Fruit fly (Drosophila melanogaster) whole organism, embryonic: Measurements from ENCODE around the gene spdo.
A peak's percentile ranks its signal among the peaks of the same experiment; 100 is the strongest.

Experiments used
- Atf6 ChIP-seq: fragments of 200-800 bp; sonication (Bioruptor generic); IDR thresholded peaks from 2 replicates; pipeline ENCODE4 v1.3.6; 2022; ENCODE audit warnings: missing biosample characterization, missing genetic modification characterization
- CG11696 ChIP-seq: fragments of 200-800 bp; sonication (Bioruptor generic); IDR thresholded peaks from 2 replicates; pipeline ENCODE4 v1.3.6; 2022; ENCODE audit warnings: missing biosample characterization, missing genetic modification characterization
- CG1233 ChIP-seq: fragments of 200-800 bp; sonication (Bioruptor generic); optimal IDR thresholded peaks from 4 replicates; lab custom pipeline; 2018; ENCODE audit warnings: missing biosample characterization, mild to moderate bottlenecking, missing genetic modification characterization
- CG12744 ChIP-seq: fragments of 200-800 bp; sonication (Bioruptor generic); optimal IDR thresholded peaks from 2 replicates; lab custom pipeline; 2016; ENCODE audit warnings: missing biosample characterization, missing genetic modification characterization
- CG12942 ChIP-seq: fragments of 200-800 bp; sonication (Bioruptor generic); optimal IDR thresholded peaks from 3 replicates; lab custom pipeline; 2016; ENCODE audit warnings: missing biosample characterization, missing genetic modification characterization
- CG13894 ChIP-seq: fragments of 200-800 bp; sonication (Bioruptor generic); optimal IDR thresholded peaks from 3 replicates; lab custom pipeline; 2018; ENCODE audit warnings: missing biosample characterization, mild to moderate bottlenecking, missing genetic modification characterization, moderate library complexity
- CG14860 ChIP-seq: fragments of 200-800 bp; sonication (Bioruptor generic); IDR thresholded peaks from 3 replicates; pipeline ENCODE4 v1.3.6; 2022; ENCODE audit warnings: missing biosample characterization, missing genetic modification characterization; ENCODE audit not compliant: partially characterized antibody
- CG14965 ChIP-seq: fragments of 200-800 bp; sonication (Bioruptor generic); optimal IDR thresholded peaks from 2 replicates; lab custom pipeline; 2016; ENCODE audit warnings: missing biosample characterization, missing genetic modification characterization, borderline replicate concordance
- CG15073 ChIP-seq: fragments of 200-800 bp; sonication (Bioruptor generic); optimal IDR thresholded peaks from 2 replicates; lab custom pipeline; 2016; ENCODE audit warnings: missing biosample characterization, missing genetic modification characterization
- CG17186 ChIP-seq: fragments of 200-800 bp; sonication (Bioruptor generic); optimal IDR thresholded peaks from 3 replicates; lab custom pipeline; 2017; ENCODE audit warnings: missing biosample characterization, missing genetic modification reagents, missing genetic modification characterization
- CG3065 ChIP-seq: fragments of 200-800 bp; sonication (Bioruptor generic); optimal IDR thresholded peaks from 2 replicates; lab custom pipeline; 2016; ENCODE audit warnings: missing biosample characterization, missing genetic modification characterization
- CG4282 ChIP-seq: fragments of 200-800 bp; sonication (Bioruptor generic); optimal IDR thresholded peaks from 2 replicates; lab custom pipeline; 2016; ENCODE audit warnings: missing biosample characterization, missing genetic modification characterization
- CG4424 ChIP-seq: fragments of 200-800 bp; sonication (Bioruptor generic); optimal IDR thresholded peaks from 3 replicates; lab custom pipeline; 2016; ENCODE audit warnings: missing biosample characterization, missing genetic modification characterization
- CG4820 ChIP-seq: fragments of 200-800 bp; sonication (Bioruptor generic); optimal IDR thresholded peaks from 3 replicates; lab custom pipeline; 2016; ENCODE audit warnings: missing biosample characterization, missing genetic modification characterization
- CG6854 ChIP-seq: fragments of 200-800 bp; sonication (Bioruptor generic); optimal IDR thresholded peaks from 3 replicates; lab custom pipeline; 2017; ENCODE audit warnings: missing biosample characterization, mild to moderate bottlenecking, missing genetic modification characterization
- CG7987 ChIP-seq: fragments of 200-800 bp; sonication (Bioruptor generic); optimal IDR thresholded peaks from 2 replicates; lab custom pipeline; 2018; ENCODE audit warnings: missing biosample characterization, mild to moderate bottlenecking, missing genetic modification characterization, moderate library complexity
- CG8290 ChIP-seq, 3 experiments: fragments of 200-800 bp; sonication (Bioruptor generic); optimal IDR thresholded peaks; 2 replicates each; lab custom pipeline; 2016 to 2019; ENCODE audit warnings: missing biosample characterization in 3 of 3, missing genetic modification characterization in 3 of 3, mild to moderate bottlenecking in 2 of 3, moderate library complexity in 1 of 3
- CG8478 ChIP-seq: fragments of >200 bp; optimal IDR thresholded peaks from 2 replicates; lab custom pipeline; 2018
- CTCF ChIP-seq: fragments of 200-800 bp; sonication (Bioruptor generic); optimal IDR thresholded peaks from 2 replicates; lab custom pipeline; 2017; ENCODE audit warnings: missing biosample characterization, mild to moderate bottlenecking, missing genetic modification characterization, moderate library complexity
- CrebB ChIP-seq: fragments of 200-800 bp; sonication (Bioruptor generic); optimal IDR thresholded peaks from 3 replicates; lab custom pipeline; 2018; ENCODE audit warnings: missing biosample characterization, mild to moderate bottlenecking, missing genetic modification characterization
- Dll ChIP-seq: fragments of 200-800 bp; sonication (Bioruptor generic); IDR thresholded peaks from 4 replicates; pipeline ENCODE4 v1.3.6; 2022; ENCODE audit warnings: missing biosample characterization, missing genetic modification characterization; ENCODE audit not compliant: partially characterized antibody
- E2f1 ChIP-seq: fragments of 200-800 bp; sonication (Bioruptor generic); IDR thresholded peaks from 2 replicates; pipeline ENCODE4 v1.3.6; 2022; ENCODE audit warnings: missing biosample characterization, missing genetic modification characterization
- Fer3 ChIP-seq: fragments of 200-800 bp; sonication (Bioruptor generic); optimal IDR thresholded peaks from 2 replicates; lab custom pipeline; 2018; ENCODE audit warnings: missing biosample characterization, mild to moderate bottlenecking, missing genetic modification characterization, moderate library complexity
- HLHmδ ChIP-seq: fragments of 200-800 bp; sonication (Bioruptor generic); optimal IDR thresholded peaks from 2 replicates; lab custom pipeline; 2018; ENCODE audit warnings: missing biosample characterization, mild to moderate bottlenecking, missing genetic modification characterization, moderate library complexity
- Hr3 ChIP-seq: fragments of 200-800 bp; sonication (Bioruptor generic); optimal IDR thresholded peaks from 3 replicates; lab custom pipeline; 2016; ENCODE audit warnings: missing biosample characterization, missing genetic modification characterization
- Max ChIP-seq: fragments of 200-800 bp; sonication (Bioruptor generic); optimal IDR thresholded peaks from 2 replicates; lab custom pipeline; 2016; ENCODE audit warnings: missing biosample characterization, mild to moderate bottlenecking, missing genetic modification characterization
- Med ChIP-seq: fragments of 200-800 bp; sonication (Bioruptor generic); peaks from one replicate; lab custom pipeline; 2016; ENCODE audit warnings: missing biosample characterization, missing genetic modification characterization, mild to moderate bottlenecking, inconsistent platforms, moderate library complexity
- NFAT ChIP-seq: fragments of 200-800 bp; sonication (Bioruptor generic); IDR thresholded peaks from 2 replicates; pipeline ENCODE4 v1.3.6; 2022; ENCODE audit warnings: missing biosample characterization, missing genetic modification characterization
- Nf-YA ChIP-seq: fragments of 200-800 bp; sonication (Bioruptor generic); IDR thresholded peaks from 2 replicates; pipeline ENCODE4 v1.3.6; 2022; ENCODE audit warnings: missing biosample characterization, missing genetic modification characterization
- Six4 ChIP-seq: fragments of 200-800 bp; sonication (Bioruptor generic); optimal IDR thresholded peaks from 2 replicates; lab custom pipeline; 2016; ENCODE audit warnings: missing biosample characterization, missing genetic modification characterization
- Spps ChIP-seq: fragments of 200-800 bp; sonication (Bioruptor generic); optimal IDR thresholded peaks from 2 replicates; lab custom pipeline; 2018; ENCODE audit warnings: missing biosample characterization, mild to moderate bottlenecking, missing genetic modification characterization
- TFAM ChIP-seq: fragments of 200-800 bp; sonication (Bioruptor generic); optimal IDR thresholded peaks from 2 replicates; lab custom pipeline; 2017; ENCODE audit warnings: missing biosample characterization, missing genetic modification characterization, inconsistent platforms
- corto ChIP-seq: fragments of 200-800 bp; sonication (Bioruptor generic); optimal IDR thresholded peaks from 2 replicates; lab custom pipeline; 2016; ENCODE audit warnings: missing biosample characterization, mild to moderate bottlenecking, missing genetic modification characterization, moderate library complexity
- dan ChIP-seq: fragments of 200-800 bp; sonication (Bioruptor generic); IDR thresholded peaks from 2 replicates; pipeline ENCODE4 v1.3.6; 2022; ENCODE audit warnings: missing biosample characterization, missing genetic modification characterization
- exex ChIP-seq: fragments of 200-800 bp; sonication (Bioruptor generic); optimal IDR thresholded peaks from 4 replicates; lab custom pipeline; 2018; ENCODE audit warnings: missing biosample characterization, mild to moderate bottlenecking, missing genetic modification characterization, moderate library complexity
- hb ChIP-seq: fragments of 200-800 bp; sonication (Bioruptor generic); IDR thresholded peaks from 3 replicates; pipeline ENCODE4 v1.3.6; 2022; ENCODE audit warnings: missing biosample characterization, missing genetic modification characterization; ENCODE audit not compliant: partially characterized antibody
- hkb ChIP-seq, 2 experiments: fragments of 200-800 bp in 1 of 2; fragments of >200 bp in 1 of 2; sonication (Bioruptor generic) in 1 of 2; IDR thresholded peaks in 1 of 2; optimal IDR thresholded peaks in 1 of 2; 2 replicates each; pipeline versions ENCODE4 v1.3.6 to Lab custom; 2017 to 2022; ENCODE audit warnings: missing biosample characterization in 1 of 2, missing genetic modification characterization in 1 of 2
- lbe ChIP-seq: fragments of 200-800 bp; sonication (Bioruptor generic); optimal IDR thresholded peaks from 2 replicates; lab custom pipeline; 2016; ENCODE audit warnings: missing biosample characterization, mild to moderate bottlenecking, missing genetic modification characterization
- maf-S ChIP-seq: fragments of 200-800 bp; sonication (Bioruptor generic); optimal IDR thresholded peaks from 2 replicates; lab custom pipeline; 2016; ENCODE audit warnings: missing biosample characterization, missing genetic modification characterization
- org-1 ChIP-seq: fragments of 200-800 bp; sonication (Bioruptor generic); optimal IDR thresholded peaks from 2 replicates; lab custom pipeline; 2017; ENCODE audit warnings: missing biosample characterization, missing genetic modification characterization
- pho ChIP-seq: fragments of 200-800 bp; sonication (Bioruptor generic); optimal IDR thresholded peaks from 2 replicates; lab custom pipeline; 2016; ENCODE audit warnings: missing biosample characterization, missing genetic modification characterization
- ranshi ChIP-seq: fragments of 200-800 bp; sonication (Bioruptor generic); IDR thresholded peaks from 2 replicates; pipeline ENCODE4 v1.3.6; 2022; ENCODE audit warnings: missing biosample characterization, missing genetic modification characterization
- salm ChIP-seq: fragments of 200-800 bp; sonication (Bioruptor generic); optimal IDR thresholded peaks from 2 replicates; lab custom pipeline; 2018; ENCODE audit warnings: missing biosample characterization, mild to moderate bottlenecking, missing genetic modification characterization
- slbo ChIP-seq: fragments of 200-800 bp; sonication (Bioruptor generic); IDR thresholded peaks from 2 replicates; pipeline ENCODE4 v1.3.6; 2022; ENCODE audit warnings: missing biosample characterization, missing genetic modification characterization
- sob ChIP-seq: fragments of 200-800 bp; sonication (Bioruptor generic); IDR thresholded peaks from 2 replicates; pipeline ENCODE4 v1.3.6; 2022; ENCODE audit warnings: missing biosample characterization, missing genetic modification characterization
- tap ChIP-seq: fragments of 200-800 bp; optimal IDR thresholded peaks from 3 replicates; lab custom pipeline; 2019; ENCODE audit warnings: missing biosample characterization, mild to moderate bottlenecking, missing genetic modification characterization, moderate library complexity
- tin ChIP-seq: fragments of 200-800 bp; sonication (Bioruptor generic); optimal IDR thresholded peaks from 3 replicates; lab custom pipeline; 2016; ENCODE audit warnings: missing biosample characterization, missing genetic modification characterization
- toy ChIP-seq: fragments of 200-800 bp; sonication (Bioruptor generic); IDR thresholded peaks from 2 replicates; pipeline ENCODE4 v1.3.6; 2022; ENCODE audit warnings: missing biosample characterization, missing genetic modification characterization
- unc-4 ChIP-seq: fragments of 200-800 bp; sonication (Bioruptor generic); IDR thresholded peaks from 2 replicates; pipeline ENCODE4 v1.3.6; 2022; ENCODE audit warnings: missing biosample characterization, missing genetic modification characterization; ENCODE audit not compliant: partially characterized antibody
- vfl ChIP-seq: fragments of 200-800 bp; sonication (Bioruptor generic); optimal IDR thresholded peaks from 2 replicates; lab custom pipeline; 2016; ENCODE audit warnings: missing biosample characterization, missing genetic modification characterization
- zen2 ChIP-seq: fragments of 200-800 bp; sonication (Bioruptor generic); IDR thresholded peaks from 3 replicates; pipeline ENCODE4 v1.3.6; 2022; ENCODE audit warnings: missing biosample characterization, missing genetic modification characterization; ENCODE audit not compliant: partially characterized antibody

spdo gene

DNA sequence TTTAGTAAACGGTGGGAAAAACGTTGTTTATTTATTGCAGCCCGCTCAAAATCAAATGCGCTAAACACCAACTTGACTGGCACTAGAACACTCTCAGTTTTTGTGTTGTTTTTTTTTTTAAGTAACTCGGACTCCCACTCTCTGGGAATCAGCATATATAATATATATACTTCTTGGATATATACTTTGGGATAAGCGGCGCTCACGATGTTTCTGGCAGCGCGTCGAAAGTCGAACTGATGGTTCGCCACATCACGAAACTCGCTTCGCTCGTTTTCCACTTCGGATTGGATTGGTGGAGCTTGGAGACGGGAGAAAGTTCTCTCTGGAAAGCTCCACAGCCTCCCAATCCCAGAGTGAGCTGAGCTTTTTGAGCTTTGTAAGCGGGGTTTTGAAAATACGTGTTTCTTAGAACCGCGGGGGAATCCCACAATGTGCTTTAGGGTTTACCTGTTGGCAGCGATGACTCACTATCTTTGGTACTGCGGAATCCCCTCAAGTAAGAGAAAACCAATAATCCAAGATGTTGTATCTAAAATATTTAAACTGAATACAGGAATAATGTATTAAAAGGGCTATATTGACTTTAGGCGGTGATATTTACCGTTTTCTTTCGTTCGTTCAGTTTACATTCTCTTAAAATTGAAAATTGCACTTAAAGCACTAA, 50.4 kb downstream of the spdo start, which contains the start of gene jdp (continued):
- TF ChIP-seq Hr3 (GFP tag; lab: Kevin White, UChicago) (no peak), Six4 (GFP tag; lab: Kevin White, UChicago) (no peak), E2f1 (GFP tag; lab: Robert Waterston, UW) (no peak), hb (GFP tag; lab: Robert Waterston, UW) (no peak), NFAT (peak; percentile 35; the same call in 1 of the 2 replicates), lbe (GFP tag; lab: Kevin White, UChicago) (no peak), CG4820 (no peak), CG11696 (GFP tag; lab: Robert Waterston, UW) (no peak), toy (GFP tag; lab: Robert Waterston, UW) (no peak), Fer3 (no peak), CG14965 (no peak), Med (GFP tag; lab: Kevin White, UChicago) (peak; percentile 74), ranshi (GFP tag; lab: Robert Waterston, UW) (no peak), dan (GFP tag; lab: Robert Waterston, UW) (no peak), Nf-YA (no peak), salm (tag; lab: Kevin White, UChicago) (no peak), exex (tag; lab: Kevin White, UChicago) (no peak), CG4282 (no peak), CG6854 (GFP tag; lab: Kevin White, UChicago) (no peak), CG12744 (GFP tag; lab: Kevin White, UChicago) (no peak), CG8478 (lab: Kevin White, UChicago) (no peak), Spps (no peak), pho (GFP tag; lab: Kevin White, UChicago) (no peak), CG4424 (no peak), CG17186 (GFP tag; lab: Kevin White, UChicago) (no peak), CG7987 (GFP tag; lab: Kevin White, UChicago) (no peak), maf-S (GFP tag; lab: Kevin White, UChicago) (no peak), Dll (GFP tag; lab: Robert Waterston, UW) (no peak), CG15073 (GFP tag; lab: Kevin White, UChicago) (no peak), CG14860 (GFP tag; lab: Robert Waterston, UW) (no peak), unc-4 (GFP tag; lab: Robert Waterston, UW) (no peak), CrebB (no peak), Atf6 (no peak), CG3065 (GFP tag; lab: Kevin White, UChicago) (no peak), TFAM (GFP tag; lab: Kevin White, UChicago) (no peak), HLHmδ (GFP tag; lab: Kevin White, UChicago) (no peak), vfl (GFP tag; lab: Kevin White, UChicago) (no peak), corto (GFP tag; lab: Kevin White, UChicago) (peak; percentile 8), CG8290 (GFP tag; optimal IDR thresholded peaks at IDR 0.05; lab: Kevin White, UChicago) (no peak), CG8290 (tag; optimal IDR thresholded peaks at IDR 0.05; lab: Kevin White, UChicago) (peak in 1 of 2 experiments; percentile 26), tin (no peak), hkb (optimal IDR thresholded peaks at IDR 0.05; lab: Kevin White, UChicago) (no peak), hkb (GFP tag; IDR thresholded peaks at IDR 0.05; lab: Robert Waterston, UW) (no peak), zen2 (peak; percentile 9; the same call in 1 of the 3 replicates), CTCF (GFP tag; lab: Kevin White, UChicago) (peak; percentile 15), CG13894 (tag; lab: Kevin White, UChicago) (peak; percentile 90), tap (tag; lab: Kevin White, UChicago) (no peak), org-1 (GFP tag; lab: Kevin White, UChicago) (no peak), CG1233 (no peak), Max (GFP tag; lab: Kevin White, UChicago) (no peak), slbo (no peak), sob (GFP tag; lab: Robert Waterston, UW) (no peak), CG12942 (no peak)
